Fruit fly (Drosophila melanogaster): ENCODE results near the gene CG13856.

The CG13856 gene

dm6 chr3R:22358810-22359209, 43.6 kb upstream of the CG13856 start (continued):
- TF ChIP-seq CG7745 (tag; optimal IDR thresholded peaks at IDR 0.05) (peak; percentile 60), rib (GFP tag; IDR thresholded peaks at IDR 0.05) (no peak), lab (GFP tag; optimal IDR thresholded peaks at IDR 0.05) (peak; percentile 69), shn (GFP tag; optimal IDR thresholded peaks at IDR 0.05) (peak; percentile 36), MTF-1 (GFP tag; optimal IDR thresholded peaks at IDR 0.05; ENCODE audit: borderline replicate concordance) (peak; percentile 44), Hey (tag; optimal IDR thresholded peaks at IDR 0.05) (no peak), gcm2 (GFP tag; optimal IDR thresholded peaks at IDR 0.05) (peak; percentile 32), CG12391 (tag; optimal IDR thresholded peaks at IDR 0.05) (peak; percentile 73), toy (GFP tag; IDR thresholded peaks at IDR 0.05) (no peak), oc (tag; optimal IDR thresholded peaks at IDR 0.05) (peak; percentile 86), nerfin-2 (GFP tag; IDR thresholded peaks at IDR 0.05; ENCODE audit: partially characterized antibody) (no peak), CG3163 (GFP tag; optimal IDR thresholded peaks at IDR 0.05) (no peak), Hr39 (optimal IDR thresholded peaks at IDR 0.05) (no peak), Myb (GFP tag; optimal IDR thresholded peaks at IDR 0.05) (no peak), Mes4 (GFP tag; optimal IDR thresholded peaks at IDR 0.05) (peak; percentile 62), gsb (GFP tag; IDR thresholded peaks at IDR 0.05) (peak; percentile 49), grau (tag; optimal IDR thresholded peaks at IDR 0.05) (peak; percentile 58), CG1233 (GFP tag; optimal IDR thresholded peaks at IDR 0.05) (peak; percentile 83), CG17385 (GFP tag; optimal IDR thresholded peaks at IDR 0.05) (peak; percentile 32), B-H2 (GFP tag; optimal IDR thresholded peaks at IDR 0.05) (no peak), chif (GFP tag; optimal IDR thresholded peaks at IDR 0.05) (peak; percentile 52 to 60), row (GFP tag; IDR thresholded peaks at IDR 0.05) (peak; percentile 67; the same call in 2 of the 3 replicates), CG15269 (tag; optimal IDR thresholded peaks at IDR 0.05) (peak; percentile 56), slou (GFP tag; optimal IDR thresholded peaks at IDR 0.05) (no peak), CG33213 (GFP tag; optimal IDR thresholded peaks at IDR 0.05) (peak; percentile 51), Spps (tag; optimal IDR thresholded peaks at IDR 0.05) (peak; percentile 82), bcd (GFP tag; optimal IDR thresholded peaks at IDR 0.05) (peak; percentile 62), D19B (GFP tag; optimal IDR thresholded peaks at IDR 0.05) (no peak), Asciz (GFP tag; optimal IDR thresholded peaks at IDR 0.05) (peak; percentile 92), CG6683 (GFP tag; optimal IDR thresholded peaks at IDR 0.05) (peak; percentile 38), peb (GFP tag; IDR thresholded peaks at IDR 0.05) (peak; percentile 44; the same call in 1 of the 2 replicates), CG4404 (GFP tag; IDR thresholded peaks at IDR 0.05) (0 out of 2 replicates have a peak, but pooled peaks have one; percentile 17), jumu (GFP tag; optimal IDR thresholded peaks at IDR 0.05) (no peak), HLH54F (GFP tag; optimal IDR thresholded peaks at IDR 0.05) (peak; percentile 9), Dp (GFP tag; optimal IDR thresholded peaks at IDR 0.05) (no peak), mld (GFP tag; IDR thresholded peaks at IDR 0.05; ENCODE audit: partially characterized antibody) (no peak), CG4707 (GFP tag; optimal IDR thresholded peaks at IDR 0.05) (peak; percentile 67), Nf-YC (tag; optimal IDR thresholded peaks at IDR 0.05) (no peak), CG34422 (GFP tag; IDR thresholded peaks at IDR 0.05) (peak; percentile 62; the same call in 1 of the 3 replicates), CG9727 (GFP tag; optimal IDR thresholded peaks at IDR 0.05) (peak; percentile 81), Kr (GFP tag; optimal IDR thresholded peaks at IDR 0.05) (peak; percentile 39), Med (GFP tag) (peak; percentile 76), CG9609 (GFP tag; optimal IDR thresholded peaks at IDR 0.05) (peak; percentile 23), ssp (GFP tag; IDR thresholded peaks at IDR 0.05) (peak; percentile 35; the same call in 1 of the 2 replicates), disco-r (GFP tag; optimal IDR thresholded peaks at IDR 0.05) (no peak), crol (GFP tag; IDR thresholded peaks at IDR 0.05) (no peak), CG11560 (tag; IDR thresholded peaks at IDR 0.05) (0 out of 3 replicates have a peak, but pooled peaks have one; percentile 39), Bdp1 (GFP tag; optimal IDR thresholded peaks at IDR 0.05) (peak; percentile 75), CG9215 (GFP tag; IDR thresholded peaks at IDR 0.05) (no peak), ERR (GFP tag; optimal IDR thresholded peaks at IDR 0.05) (no peak), Ada2b (GFP tag; IDR thresholded peaks at IDR 0.05) (peak; percentile 69)
